Worm (Caenorhabditis elegans) whole organism, dauer: ENCODE data around the gene srw-8.
"Not testable (repeated sequence)": the region's sequence is repeated elsewhere in the genome, so short reads cannot be mapped to it uniquely, and the experiment has no call there.

Experiments
- unc-62 ChIP-seq: sonication (generic microtip); optimal IDR thresholded peaks from 2 replicates; lab custom pipeline; 2017; ENCODE audit warnings: missing biosample characterization, missing genetic modification reagents, missing genetic modification characterization

Gene srw-8

DNA sequence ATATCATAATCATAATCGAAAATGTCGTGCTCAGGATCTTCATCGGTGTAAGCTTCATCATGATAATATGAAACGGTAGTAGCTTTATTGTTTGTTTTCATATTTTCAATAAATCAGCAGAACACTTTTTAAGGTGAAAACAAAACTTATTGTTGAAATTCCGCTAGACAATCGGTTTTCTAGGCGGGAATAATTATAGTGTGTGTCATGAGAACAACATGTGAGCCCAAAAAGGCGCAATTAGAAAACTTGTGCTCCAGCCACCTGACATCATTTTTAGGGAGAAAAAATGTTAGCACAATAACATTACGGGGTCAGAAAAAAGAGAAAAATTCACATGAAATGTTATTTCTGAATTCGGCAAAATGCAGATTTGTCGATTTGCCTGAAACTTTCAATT, at the start of gene srw-8:
srw-8 (minus strand) TSS at position 101 of the 400 bp plus-strand sequence.
- no peak for TF ChIP-seq unc-62 (GFP tag; lab: Kevin White, UChicago)

DNA sequence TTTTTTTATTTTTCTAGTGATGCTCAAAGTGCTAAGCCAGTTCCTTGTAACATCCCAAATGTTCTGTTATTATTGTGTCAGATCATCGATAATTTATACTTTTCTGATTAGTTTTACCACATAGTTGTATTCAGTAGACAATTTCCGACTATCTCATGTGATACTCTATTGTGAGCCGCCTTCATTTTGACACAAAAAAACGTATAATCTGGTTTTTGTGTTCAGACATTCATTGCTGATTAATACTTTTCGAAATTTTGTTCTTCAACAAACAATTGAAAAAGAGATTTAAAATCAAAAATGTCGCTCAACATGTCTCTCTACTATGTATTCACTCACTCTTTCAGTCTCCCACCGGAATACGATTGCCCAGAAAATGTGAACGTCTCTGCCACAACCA, 47.3 kb upstream of the srw-8 start, which contains the start of gene srt-7:
srt-7 (plus strand) TSS at position 301 of the 400 bp plus-strand sequence.
- no peak for TF ChIP-seq unc-62 (GFP tag; lab: Kevin White, UChicago)

DNA sequence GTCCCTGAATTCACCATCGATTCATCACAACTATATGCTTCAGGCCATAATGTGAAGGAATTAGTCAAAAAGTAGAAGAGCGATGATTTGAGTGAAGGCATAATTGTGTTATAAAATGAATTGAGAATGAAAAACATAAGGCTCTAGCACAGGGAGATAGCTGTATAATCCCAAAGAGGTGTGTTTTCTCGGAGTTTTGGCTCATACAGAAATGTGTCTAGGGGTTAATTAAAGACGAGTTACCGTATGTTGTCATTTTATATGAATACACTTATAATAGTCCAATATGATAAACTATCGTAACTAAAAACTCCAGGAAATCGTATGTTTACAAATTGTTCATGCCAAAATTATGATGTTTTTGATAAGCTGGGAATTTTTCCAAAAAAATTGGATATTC, 46.7 kb upstream of the srw-8 start, which contains the start of gene srt-5:
srt-5 (minus strand) TSS at position 101 of the 400 bp plus-strand sequence.
- TF ChIP-seq unc-62 (GFP tag; lab: Kevin White, UChicago) = no peak

DNA sequence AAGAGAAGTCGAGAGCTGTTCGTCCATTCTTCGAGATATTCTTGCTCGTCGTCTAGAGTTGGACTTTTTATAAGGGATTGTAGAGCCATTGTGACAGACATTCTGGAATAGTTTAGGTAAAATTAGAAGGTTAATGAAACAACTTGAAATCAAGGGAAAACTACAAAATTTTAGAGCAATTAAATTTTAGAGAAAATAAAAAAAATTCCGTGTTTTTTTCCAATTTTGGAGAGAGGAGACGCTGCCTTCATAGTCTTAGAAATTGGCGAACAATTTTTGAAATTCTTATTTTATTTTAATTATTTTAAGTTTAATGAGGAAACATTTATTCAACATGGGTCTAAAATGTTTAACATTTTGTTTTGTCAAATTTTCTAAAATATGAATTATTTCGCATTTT, 37.4 kb upstream of the srw-8 start, which contains the start of gene C50H11.13:
C50H11.13 (minus strand) TSS at position 101 of the 400 bp plus-strand sequence.
- TF ChIP-seq unc-62 (GFP tag; lab: Kevin White, UChicago) = no peak

DNA sequence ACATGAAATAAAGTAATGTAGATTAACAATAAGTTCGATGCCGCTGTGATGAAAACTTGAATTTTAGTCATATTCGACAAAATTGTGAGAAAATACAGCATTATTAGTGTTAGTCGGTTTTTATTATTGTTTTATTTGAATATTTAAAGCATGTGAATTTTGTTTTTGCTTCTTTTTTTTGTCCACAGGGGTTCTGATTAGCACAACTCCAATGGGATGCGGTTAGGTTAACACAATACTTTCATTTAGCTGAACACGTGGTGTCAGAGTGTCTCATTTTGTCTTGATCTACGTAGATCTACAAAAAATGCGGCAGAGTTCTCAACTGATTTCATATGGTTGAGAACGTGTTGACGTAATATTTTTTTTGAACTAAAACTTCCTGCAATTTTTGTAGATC, 35.0 kb upstream of the srw-8 start, which contains the start of gene str-40:
str-40 (minus strand) TSS at position 101 of the 400 bp plus-strand sequence.
- TF ChIP-seq unc-62 (GFP tag; lab: Kevin White, UChicago) = no peak

DNA sequence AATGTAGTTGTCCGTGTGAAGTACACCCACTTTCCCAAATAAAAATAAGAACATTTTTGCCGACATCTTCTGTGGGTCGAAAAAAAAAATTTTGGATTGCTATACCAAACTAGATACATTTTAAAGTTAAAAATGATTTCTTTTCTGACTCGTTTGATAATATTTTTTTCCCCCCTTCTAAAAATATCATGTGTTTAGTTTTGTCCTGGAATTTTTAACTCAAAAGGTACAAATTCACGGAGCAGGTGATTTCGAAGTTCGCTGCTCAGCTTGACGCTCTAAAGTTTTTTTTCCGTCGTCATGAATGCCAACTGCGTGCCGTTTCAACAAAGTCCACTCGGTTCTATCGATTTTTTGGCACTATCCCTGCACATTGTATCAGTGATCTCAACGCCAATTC, 31.8 kb upstream of the srw-8 start, which contains the start of gene srh-185:
srh-185 (plus strand) TSS at position 301 of the 400 bp plus-strand sequence.
- TF ChIP-seq unc-62 (GFP tag; lab: Kevin White, UChicago) = no peak

DNA sequence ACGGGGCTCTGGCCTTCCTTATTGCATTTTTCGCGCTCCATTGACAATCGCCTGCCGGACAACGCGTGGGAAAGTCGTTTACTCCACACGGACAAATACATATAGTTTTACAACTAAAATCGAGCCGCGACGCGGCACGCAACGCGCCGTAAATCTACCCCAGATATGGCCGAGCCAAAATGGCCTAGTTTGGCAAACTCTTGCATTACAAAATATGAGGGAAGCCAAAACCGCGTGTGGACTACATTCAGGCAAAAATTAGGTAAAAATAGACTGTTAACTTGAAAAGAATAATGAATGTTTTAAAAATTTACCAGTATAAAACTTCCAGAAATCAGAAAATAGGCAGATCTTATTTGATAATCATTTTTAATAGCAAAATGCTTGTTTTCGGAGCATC, 30.3 kb upstream of the srw-8 start, which contains the start of gene srt-16:
srt-16 (minus strand) TSS at position 101 of the 400 bp plus-strand sequence.
- not testable (repeated sequence) for TF ChIP-seq unc-62 (GFP tag; lab: Kevin White, UChicago)

DNA sequence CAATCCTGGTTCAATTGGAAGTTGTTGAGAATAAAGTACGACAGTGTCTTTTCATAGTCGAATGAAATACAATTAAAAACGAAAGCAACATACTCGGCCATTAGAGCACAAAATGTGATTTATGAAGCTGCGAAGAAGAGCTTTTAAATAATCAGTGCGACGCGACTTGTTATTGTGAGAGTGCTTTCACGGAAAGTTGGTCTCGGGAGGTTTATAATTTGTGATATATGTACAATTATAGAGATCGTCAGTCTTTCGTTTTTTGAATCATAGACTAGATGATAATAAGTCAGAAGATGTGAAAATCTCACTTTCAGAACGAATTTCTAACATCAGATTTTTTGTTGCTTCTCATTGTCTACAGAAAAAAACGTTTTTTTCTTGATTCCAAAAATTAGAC, 27.9 kb upstream of the srw-8 start, which contains the start of gene srt-15:
srt-15 (minus strand) TSS at position 101 of the 400 bp plus-strand sequence.
- TF ChIP-seq unc-62 (GFP tag; lab: Kevin White, UChicago) = no peak

DNA sequence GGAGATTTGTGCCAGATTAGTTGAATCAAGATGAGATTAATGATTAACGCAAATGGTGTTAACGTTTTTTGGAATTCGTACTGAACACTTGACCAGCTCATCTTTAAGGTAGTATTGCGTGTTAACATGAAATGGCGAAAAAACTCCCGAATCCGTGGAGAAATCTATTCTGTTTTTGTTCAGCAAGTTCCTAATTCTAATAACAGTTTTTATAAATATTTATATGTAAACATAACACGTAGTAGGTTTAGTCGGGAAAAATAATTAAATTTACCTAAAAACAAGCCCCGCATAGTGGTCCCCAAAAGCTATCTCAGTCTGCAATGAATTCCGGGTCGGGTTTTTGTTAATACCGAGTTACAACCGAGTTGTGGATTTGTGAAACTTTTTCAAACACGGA, 24.9 kb upstream of the srw-8 start, which contains the start of gene str-244:
str-244 (minus strand) TSS at position 101 of the 400 bp plus-strand sequence.
- no peak for TF ChIP-seq unc-62 (GFP tag; lab: Kevin White, UChicago)

DNA sequence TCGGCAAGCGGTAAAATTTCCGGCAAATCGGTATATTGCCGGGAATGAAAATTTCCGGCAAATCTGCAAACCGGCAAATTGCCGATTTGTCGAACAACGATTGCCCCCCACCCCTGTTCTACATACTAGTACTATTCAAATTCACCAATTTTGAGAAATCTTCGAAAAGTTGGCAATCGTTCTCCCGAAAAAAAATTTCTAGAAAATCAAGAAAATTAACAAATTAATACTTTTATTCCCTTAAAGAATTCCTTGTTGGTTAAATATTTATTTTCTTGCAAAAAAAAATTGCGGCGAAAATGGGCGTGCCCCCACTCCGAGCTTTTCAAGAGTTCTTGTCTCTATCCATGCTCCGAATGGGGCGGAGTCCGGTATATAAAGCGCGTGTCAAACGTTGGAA, 20.1 kb upstream of the srw-8 start, which contains the start of gene C50H11.8:
C50H11.8 (plus strand) TSS at position 301 of the 400 bp plus-strand sequence.
- TF ChIP-seq unc-62 (GFP tag; lab: Kevin White, UChicago) = no peak

DNA sequence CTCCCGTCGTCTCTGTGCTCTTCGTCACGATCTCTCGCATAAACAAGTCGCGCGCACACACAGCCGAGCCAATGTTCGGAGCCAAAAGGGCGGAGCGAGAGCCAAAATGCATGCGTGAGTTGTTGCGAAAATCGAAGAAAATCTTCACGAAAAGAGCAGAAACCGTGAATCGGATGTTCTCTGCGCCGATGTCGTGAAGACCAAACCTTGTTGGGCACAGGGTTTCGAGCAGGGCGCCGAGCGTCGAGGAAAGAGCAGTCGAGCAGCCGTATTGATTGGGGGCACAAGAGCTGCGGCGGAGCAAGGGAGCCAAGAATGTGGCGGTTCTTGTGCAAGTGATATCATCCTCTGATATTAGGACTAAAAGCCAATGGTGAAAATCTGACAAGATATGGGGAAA, 12.2 kb upstream of the srw-8 start:
- no peak for TF ChIP-seq unc-62 (GFP tag; lab: Kevin White, UChicago)

DNA sequence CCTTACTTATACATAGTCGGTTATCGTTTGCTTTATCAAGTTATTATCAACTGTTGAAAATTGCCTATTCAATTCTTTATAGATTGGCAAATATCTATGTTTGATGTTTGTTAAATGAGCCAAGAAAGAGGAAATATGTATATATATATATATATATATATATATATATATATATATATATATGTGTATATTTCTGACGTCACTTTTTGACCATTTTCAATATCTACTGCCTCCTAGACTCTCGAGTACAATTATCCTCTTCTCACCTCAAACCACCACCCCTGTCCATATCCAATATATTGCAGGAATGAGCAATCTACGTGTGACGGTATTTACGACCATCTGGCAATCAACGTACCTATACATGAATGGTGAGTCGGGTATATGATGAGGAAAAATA, 10.7 kb upstream of the srw-8 start, which contains the start of gene F59D6.1:
F59D6.1 (plus strand) TSS at position 301 of the 400 bp plus-strand sequence.
- TF ChIP-seq unc-62 (GFP tag; lab: Kevin White, UChicago) = no peak

DNA sequence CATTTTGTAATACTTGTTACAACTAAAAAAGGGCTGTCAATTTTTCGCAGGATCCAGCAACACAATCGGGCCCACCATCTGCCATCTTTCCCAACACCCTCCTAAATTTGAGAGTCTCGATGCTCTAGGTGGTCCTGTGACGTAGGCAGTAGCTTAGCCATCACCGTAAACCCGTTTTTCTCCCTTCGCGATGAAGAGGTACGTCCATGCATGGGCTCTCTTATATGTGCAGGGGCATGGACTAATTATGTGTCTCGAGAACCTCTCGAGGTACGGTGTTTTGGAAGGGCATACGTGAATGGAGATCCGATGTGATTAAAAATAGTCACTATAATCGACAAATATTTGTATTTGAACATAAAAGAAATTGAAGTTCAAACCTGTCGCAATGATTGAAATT, 6.8 kb upstream of the srw-8 start:
- TF ChIP-seq unc-62 (GFP tag; lab: Kevin White, UChicago) = no peak

DNA sequence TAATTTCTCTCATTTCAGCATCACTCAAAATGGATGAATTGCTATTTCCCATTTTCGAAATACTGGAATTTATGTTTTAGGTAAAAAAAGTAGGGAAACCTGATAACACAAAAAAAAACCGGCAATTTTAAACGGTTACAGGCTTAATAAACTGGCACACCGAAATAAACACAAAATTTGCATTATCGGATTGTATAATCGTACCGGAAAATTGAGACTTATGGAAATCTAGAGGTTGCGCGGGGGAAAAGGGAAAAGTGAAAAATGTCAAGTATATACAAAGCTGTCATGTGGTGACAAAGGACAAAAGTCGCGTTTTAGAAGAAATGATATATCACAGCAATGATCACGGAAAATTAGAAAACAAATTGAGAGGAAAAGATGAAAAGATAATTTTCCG, 5.1 kb upstream of the srw-8 start, which contains the start of gene chpf-2:
chpf-2 (minus strand) TSS at position 101 of the 400 bp plus-strand sequence.
- TF ChIP-seq unc-62 (GFP tag; lab: Kevin White, UChicago) = no peak

DNA sequence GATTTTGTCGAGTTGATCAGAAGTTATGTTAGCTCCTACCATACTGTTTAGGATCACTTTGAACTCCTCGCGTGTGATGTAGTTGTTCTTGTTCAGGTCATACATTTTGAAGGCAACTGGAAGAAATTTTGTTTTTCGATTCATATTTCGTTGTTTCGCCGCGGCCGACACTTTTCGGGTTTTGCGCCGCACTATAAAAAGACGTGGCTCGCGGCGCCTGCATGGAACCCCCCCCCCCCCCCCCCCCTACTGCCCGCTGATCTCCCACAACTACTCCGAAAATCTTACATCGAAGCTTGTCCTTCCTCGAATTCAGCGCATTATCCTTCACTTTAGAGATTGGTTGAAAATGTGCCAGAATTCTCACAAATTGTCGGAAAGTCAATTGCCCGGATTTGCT, 3.9 kb upstream of the srw-8 start:
- no peak for TF ChIP-seq unc-62 (GFP tag; lab: Kevin White, UChicago)

DNA sequence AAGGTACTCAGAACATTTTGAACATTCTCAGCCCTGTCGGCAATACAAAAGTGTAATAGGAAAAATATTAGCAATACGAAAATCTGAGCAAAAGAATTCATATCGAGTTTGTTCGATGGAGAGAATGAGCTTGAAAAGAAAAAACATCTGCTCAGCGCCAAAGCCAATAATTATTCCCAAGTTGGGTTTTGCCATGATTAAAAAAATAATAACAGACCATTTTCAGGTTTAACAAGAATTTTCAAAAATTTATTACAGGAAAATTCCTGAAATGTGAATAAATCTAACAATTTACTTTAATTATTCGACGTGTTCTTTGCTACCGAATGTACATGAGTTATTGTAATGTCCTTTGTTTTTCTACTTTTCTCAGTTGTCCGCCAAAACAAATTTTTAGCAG, 1.8 kb downstream of the srw-8 start, which contains the start of gene irld-38:
irld-38 (minus strand) TSS at position 101 of the 400 bp plus-strand sequence.
- TF ChIP-seq unc-62 (GFP tag; lab: Kevin White, UChicago) = no peak

DNA sequence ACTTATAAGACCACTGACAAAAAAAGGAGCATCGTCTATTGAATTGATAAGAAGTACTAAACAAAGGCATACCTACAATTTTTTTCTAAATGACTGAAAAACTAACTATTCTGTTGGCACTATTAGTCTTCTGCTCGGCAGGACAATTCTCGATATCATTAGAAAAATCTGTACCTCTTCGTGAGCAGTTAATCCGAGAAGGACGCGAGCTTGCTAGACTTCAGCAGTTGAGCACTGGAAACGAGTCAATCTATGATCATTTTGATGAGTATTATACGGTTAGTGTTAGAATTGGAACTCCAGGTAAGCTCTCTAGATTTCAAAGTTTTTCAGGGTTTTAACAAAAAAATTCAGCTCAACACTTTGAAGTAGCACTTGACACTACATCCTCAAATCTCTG, 5.9 kb downstream of the srw-8 start, which contains the start of gene asp-7:
asp-7 (plus strand) TSS at position 81 of the 400 bp plus-strand sequence.
- no peak for TF ChIP-seq unc-62 (GFP tag; lab: Kevin White, UChicago)
